Worm (Caenorhabditis elegans): ENCODE data around the gene jbts-14.

DNA sequence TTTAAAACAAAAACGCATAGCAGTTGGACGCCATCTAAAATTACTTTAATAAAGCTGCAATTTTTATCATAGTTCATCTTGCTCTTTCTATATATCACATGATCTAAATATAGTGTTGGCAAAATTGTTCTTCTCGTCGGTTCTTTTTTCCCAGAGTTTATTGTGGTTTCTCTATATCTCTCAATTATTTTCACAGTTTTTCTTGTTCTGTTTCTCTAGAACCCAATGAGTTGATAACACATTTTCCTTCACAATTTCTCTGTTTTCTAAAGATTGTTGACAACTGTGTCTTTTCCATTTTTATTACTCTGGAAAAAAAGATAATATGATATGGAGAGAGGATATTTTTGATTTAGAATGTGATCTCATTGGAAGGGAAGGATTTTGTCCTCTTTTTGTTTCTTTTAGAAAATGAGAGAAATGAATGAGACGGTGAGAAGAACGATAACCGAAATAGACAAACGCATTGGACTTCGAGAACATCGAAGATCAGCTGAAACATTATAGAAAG is 50.2 kb downstream of the jbts-14 start:
- TF ChIP-seq fos-1 (tag; optimal IDR thresholded peaks at IDR 0.05) (no peak), ceh-82 (tag; optimal IDR thresholded peaks at IDR 0.05) (no peak), lin-39 (tag; optimal IDR thresholded peaks at IDR 0.05) (no peak), aly-2 (tag; optimal IDR thresholded peaks at IDR 0.05) (no peak), lin-15B (tag; optimal IDR thresholded peaks at IDR 0.05) (no peak), unc-62 (GFP tag; optimal IDR thresholded peaks at IDR 0.05) (no peak), tbx-2 (tag; optimal IDR thresholded peaks at IDR 0.05) (no peak), nhr-28 (tag; optimal IDR thresholded peaks at IDR 0.05) (no peak), skn-1 (tag; optimal IDR thresholded peaks at IDR 0.05) (no peak), unc-39 (tag; optimal IDR thresholded peaks at IDR 0.05) (no peak), elt-2 (tag; optimal IDR thresholded peaks at IDR 0.05) (peak; percentile 12), pqm-1 (tag; optimal IDR thresholded peaks at IDR 0.05) (no peak), pha-4 (tag; optimal IDR thresholded peaks at IDR 0.05) (peak; percentile 6), ama-1 (optimal IDR thresholded peaks at IDR 0.05) (no peak)

All from whole organism, L3 larva.